Fruit fly (Drosophila melanogaster) whole organism, embryonic: ENCODE measurements around the gene Dhdds.

Experiments
- CG10147 ChIP-seq: fragments of 200-800 bp; sonication (Bioruptor generic); optimal IDR thresholded peaks from 2 replicates; lab custom pipeline; 2019; ENCODE audit warnings: missing biosample characterization, mild to moderate bottlenecking, missing genetic modification characterization, moderate library complexity
- CG10565 ChIP-seq: fragments of 200-800 bp; sonication (Bioruptor generic); optimal IDR thresholded peaks from 3 replicates; lab custom pipeline; 2016; ENCODE audit warnings: missing biosample characterization, mild to moderate bottlenecking, missing genetic modification characterization
- CG10959 ChIP-seq: fragments of 200-800 bp; sonication (Bioruptor generic); IDR thresholded peaks from 2 replicates; pipeline ENCODE4 v1.3.6; 2022; ENCODE audit warnings: missing biosample characterization, missing genetic modification characterization
- CG11085 ChIP-seq: fragments of 200-800 bp; sonication (Bioruptor generic); IDR thresholded peaks from 2 replicates; pipeline ENCODE4 v1.3.6; 2022; ENCODE audit warnings: missing biosample characterization, missing genetic modification characterization
- CG11504 ChIP-seq: fragments of 200-800 bp; sonication (Bioruptor generic); optimal IDR thresholded peaks from 3 replicates; lab custom pipeline; 2019; ENCODE audit warnings: missing biosample characterization, mild to moderate bottlenecking, missing genetic modification characterization, moderate library complexity
- CG11723 ChIP-seq: fragments of 200-800 bp; sonication (Bioruptor generic); optimal IDR thresholded peaks from 2 replicates; lab custom pipeline; 2017; ENCODE audit warnings: missing biosample characterization, mild to moderate bottlenecking, missing genetic modification characterization
- CG12236 ChIP-seq: fragments of 200-800 bp; sonication (Bioruptor generic); optimal IDR thresholded peaks from 2 replicates; lab custom pipeline; 2016; ENCODE audit warnings: missing biosample characterization, missing genetic modification characterization
- CG15479 ChIP-seq: fragments of 200-800 bp; sonication (Bioruptor generic); optimal IDR thresholded peaks from 3 replicates; lab custom pipeline; 2019; ENCODE audit warnings: missing biosample characterization, mild to moderate bottlenecking, missing genetic modification characterization, moderate library complexity
- CG15514 ChIP-seq: fragments of 200-800 bp; sonication (Bioruptor generic); optimal IDR thresholded peaks from 3 replicates; lab custom pipeline; 2017; ENCODE audit warnings: missing biosample characterization, missing genetic modification characterization, mild to moderate bottlenecking, moderate library complexity, missing genetic modification reagents
- CG18599 ChIP-seq: fragments of 200-800 bp; sonication (Bioruptor generic); optimal IDR thresholded peaks from 3 replicates; lab custom pipeline; 2017; ENCODE audit warnings: missing biosample characterization, missing genetic modification characterization, mild to moderate bottlenecking, moderate library complexity, missing genetic modification reagents
- CG2120 ChIP-seq: fragments of 200-800 bp; sonication (Bioruptor generic); optimal IDR thresholded peaks from 3 replicates; lab custom pipeline; 2016; ENCODE audit warnings: missing biosample characterization, missing genetic modification characterization
- CG31224 ChIP-seq: fragments of 200-800 bp; sonication (Bioruptor generic); IDR thresholded peaks from 2 replicates; pipeline ENCODE4 v1.3.6; 2022; ENCODE audit warnings: missing biosample characterization, missing genetic modification characterization
- CG4360 ChIP-seq: fragments of 200-800 bp; sonication (Bioruptor generic); IDR thresholded peaks from 2 replicates; pipeline ENCODE4 v1.3.6; 2022; ENCODE audit warnings: missing biosample characterization, missing genetic modification characterization
- CG4424 ChIP-seq: fragments of 200-800 bp; sonication (Bioruptor generic); optimal IDR thresholded peaks from 3 replicates; lab custom pipeline; 2016; ENCODE audit warnings: missing biosample characterization, missing genetic modification characterization
- CG7839 ChIP-seq: fragments of 200-800 bp; sonication (Bioruptor generic); optimal IDR thresholded peaks from 3 replicates; lab custom pipeline; 2018; ENCODE audit warnings: missing biosample characterization, mild to moderate bottlenecking, missing genetic modification characterization, moderate library complexity
- CG7987 ChIP-seq: fragments of 200-800 bp; sonication (Bioruptor generic); optimal IDR thresholded peaks from 2 replicates; lab custom pipeline; 2018; ENCODE audit warnings: missing biosample characterization, mild to moderate bottlenecking, missing genetic modification characterization, moderate library complexity
- CG8359 ChIP-seq: fragments of 200-800 bp; sonication (Bioruptor generic); optimal IDR thresholded peaks from 2 replicates; lab custom pipeline; 2017; ENCODE audit warnings: missing biosample characterization, mild to moderate bottlenecking, missing genetic modification characterization, borderline replicate concordance
- CoRest ChIP-seq: fragments of 200-800 bp; sonication (Bioruptor generic); optimal IDR thresholded peaks from 3 replicates; lab custom pipeline; 2018; ENCODE audit warnings: missing biosample characterization, mild to moderate bottlenecking, missing genetic modification characterization, moderate library complexity
- E2f2 ChIP-seq: fragments of 200-800 bp; sonication (Bioruptor generic); IDR thresholded peaks from 2 replicates; pipeline ENCODE4 v1.3.6; 2022; ENCODE audit warnings: missing biosample characterization, missing genetic modification characterization
- Fer3 ChIP-seq: fragments of 200-800 bp; sonication (Bioruptor generic); optimal IDR thresholded peaks from 2 replicates; lab custom pipeline; 2018; ENCODE audit warnings: missing biosample characterization, mild to moderate bottlenecking, missing genetic modification characterization, moderate library complexity
- Gug ChIP-seq: fragments of 200-800 bp; sonication (Bioruptor generic); IDR thresholded peaks from 4 replicates; pipeline ENCODE4 v1.3.6; 2022; ENCODE audit warnings: missing biosample characterization, missing genetic modification characterization
- HLHmδ ChIP-seq: fragments of 200-800 bp; sonication (Bioruptor generic); optimal IDR thresholded peaks from 2 replicates; lab custom pipeline; 2018; ENCODE audit warnings: missing biosample characterization, mild to moderate bottlenecking, missing genetic modification characterization, moderate library complexity
- Hr39 ChIP-seq: fragments of >200 bp; optimal IDR thresholded peaks from 2 replicates; lab custom pipeline; 2017
- Hr78 ChIP-seq, 2 experiments: fragments of 200-800 bp in 1 of 2; fragments of >200 bp in 1 of 2; sonication (Bioruptor generic) in 1 of 2; optimal IDR thresholded peaks; 2 replicates each; lab custom pipeline; 2017 to 2019; ENCODE audit warnings: missing biosample characterization in 2 of 2, missing genetic modification characterization in 2 of 2, mild to moderate bottlenecking in 1 of 2, moderate library complexity in 1 of 2
- Myb ChIP-seq: fragments of 200-800 bp; sonication (Bioruptor generic); optimal IDR thresholded peaks from 2 replicates; lab custom pipeline; 2016; ENCODE audit warnings: missing biosample characterization, missing genetic modification characterization
- Neu2 ChIP-seq: fragments of 200-800 bp; sonication (Bioruptor generic); optimal IDR thresholded peaks from 3 replicates; lab custom pipeline; 2016; ENCODE audit warnings: missing biosample characterization, missing genetic modification characterization, borderline replicate concordance
- TFAM ChIP-seq: fragments of 200-800 bp; sonication (Bioruptor generic); optimal IDR thresholded peaks from 2 replicates; lab custom pipeline; 2017; ENCODE audit warnings: missing biosample characterization, missing genetic modification characterization, inconsistent platforms
- Tbp ChIP-seq: fragments of >200 bp; optimal IDR thresholded peaks from 2 replicates; lab custom pipeline; 2018; ENCODE audit warnings: missing biosample characterization, missing genetic modification characterization
- Trl ChIP-seq, 3 experiments: fragments of >200 bp in 2 of 3; fragments of 200-800 bp in 1 of 3; sonication (Bioruptor generic) in 1 of 3; optimal IDR thresholded peaks; 2 replicates in 1 of 3; 3 replicates in 2 of 3; lab custom pipeline; 2016 to 2017; ENCODE audit warnings: missing biosample characterization in 1 of 3, missing genetic modification characterization in 1 of 3
- ato ChIP-seq: fragments of 200-800 bp; sonication (Bioruptor generic); IDR thresholded peaks from 2 replicates; pipeline ENCODE4 v1.3.6; 2022; ENCODE audit warnings: missing biosample characterization, missing genetic modification characterization; ENCODE audit not compliant: partially characterized antibody
- bowl ChIP-seq: fragments of 200-800 bp; sonication (Bioruptor generic); IDR thresholded peaks from 2 replicates; pipeline ENCODE4 v1.3.6; 2022; ENCODE audit warnings: missing biosample characterization, missing genetic modification characterization
- cg ChIP-seq: fragments of 200-800 bp; sonication (Bioruptor generic); optimal IDR thresholded peaks from 3 replicates; lab custom pipeline; 2019; ENCODE audit warnings: missing biosample characterization, mild to moderate bottlenecking, missing genetic modification characterization, moderate library complexity
- chinmo ChIP-seq: fragments of 200-800 bp; sonication (Bioruptor generic); IDR thresholded peaks from 4 replicates; pipeline ENCODE4 v1.3.6; 2022; ENCODE audit warnings: missing biosample characterization, missing genetic modification characterization; ENCODE audit not compliant: partially characterized antibody
- crp ChIP-seq, 2 experiments: fragments of 200-800 bp; sonication (Bioruptor generic); optimal IDR thresholded peaks; 2 replicates in 1 of 2; 3 replicates in 1 of 2; lab custom pipeline; 2017; ENCODE audit warnings: missing biosample characterization in 2 of 2, missing genetic modification characterization in 2 of 2, mild to moderate bottlenecking in 1 of 2, moderate library complexity in 1 of 2
- gem ChIP-seq: fragments of 200-800 bp; sonication (Bioruptor generic); optimal IDR thresholded peaks from 2 replicates; lab custom pipeline; 2019; ENCODE audit warnings: missing biosample characterization, mild to moderate bottlenecking, missing genetic modification characterization, moderate library complexity
- grau ChIP-seq: fragments of 200-800 bp; optimal IDR thresholded peaks from 3 replicates; lab custom pipeline; 2019; ENCODE audit warnings: missing biosample characterization, mild to moderate bottlenecking, missing genetic modification characterization, moderate library complexity
- grn ChIP-seq: fragments of 200-800 bp; sonication (Bioruptor generic); optimal IDR thresholded peaks from 3 replicates; lab custom pipeline; 2017; ENCODE audit warnings: missing biosample characterization, missing genetic modification characterization
- kni ChIP-seq: fragments of 200-800 bp; sonication (Bioruptor generic); optimal IDR thresholded peaks from 3 replicates; lab custom pipeline; 2017; ENCODE audit warnings: mild to moderate bottlenecking, missing biosample characterization, missing genetic modification reagents, missing genetic modification characterization
- knrl ChIP-seq: fragments of 200-800 bp; sonication (Bioruptor generic); IDR thresholded peaks from 3 replicates; pipeline ENCODE4 v1.3.6; 2022; ENCODE audit warnings: missing biosample characterization, missing genetic modification characterization; ENCODE audit not compliant: partially characterized antibody
- lilli ChIP-seq: fragments of 200-800 bp; sonication (Bioruptor generic); optimal IDR thresholded peaks from 3 replicates; lab custom pipeline; 2016; ENCODE audit warnings: missing biosample characterization, missing genetic modification characterization
- lola ChIP-seq, 3 experiments: fragments of >200 bp in 2 of 3; fragments of 200-800 bp in 1 of 3; sonication (Bioruptor generic) in 1 of 3; optimal IDR thresholded peaks; 2 replicates each; lab custom pipeline; 2017 to 2019; ENCODE audit warnings: missing biosample characterization in 3 of 3, missing genetic modification characterization in 3 of 3, mild to moderate bottlenecking in 1 of 3, moderate library complexity in 1 of 3
- nmo ChIP-seq: fragments of 200-800 bp; sonication (Bioruptor generic); optimal IDR thresholded peaks from 2 replicates; lab custom pipeline; 2018; ENCODE audit warnings: missing biosample characterization, mild to moderate bottlenecking, missing genetic modification characterization, moderate library complexity
- nom ChIP-seq: fragments of 200-800 bp; sonication (Bioruptor generic); optimal IDR thresholded peaks from 2 replicates; lab custom pipeline; 2017; ENCODE audit warnings: missing biosample characterization, missing genetic modification characterization, mild to moderate bottlenecking, moderate library complexity, missing genetic modification reagents
- schlank ChIP-seq: fragments of 200-800 bp; sonication (Bioruptor generic); optimal IDR thresholded peaks from 2 replicates; lab custom pipeline; 2018; ENCODE audit warnings: missing biosample characterization, mild to moderate bottlenecking, missing genetic modification characterization
- sens ChIP-seq: fragments of 200-800 bp; sonication (Bioruptor generic); peaks from one replicate; lab custom pipeline; 2016; ENCODE audit warnings: missing biosample characterization, missing genetic modification characterization
- slbo ChIP-seq: fragments of 200-800 bp; sonication (Bioruptor generic); IDR thresholded peaks from 2 replicates; pipeline ENCODE4 v1.3.6; 2022; ENCODE audit warnings: missing biosample characterization, missing genetic modification characterization
- slp2 ChIP-seq: fragments of 200-800 bp; sonication (Bioruptor generic); optimal IDR thresholded peaks from 2 replicates; lab custom pipeline; 2016; ENCODE audit warnings: missing biosample characterization, missing genetic modification characterization
- zf30C ChIP-seq: fragments of 200-800 bp; sonication (Bioruptor generic); optimal IDR thresholded peaks from 3 replicates; lab custom pipeline; 2018; ENCODE audit warnings: missing biosample characterization, mild to moderate bottlenecking, missing genetic modification characterization

The Dhdds gene

dm6 chrX:7969188-7969829 is 36.2 kb upstream of the Dhdds start (continued):
- TF ChIP-seq knrl (peak; percentile 23; the same call in 1 of the 3 replicates), grn (GFP tag; lab: Kevin White, UChicago) (peak; percentile 38), CG12236 (GFP tag; lab: Kevin White, UChicago) (no peak), Neu2 (GFP tag; lab: Kevin White, UChicago) (no peak), TFAM (GFP tag; lab: Kevin White, UChicago) (no peak), CG11085 (GFP tag; lab: Robert Waterston, UW) (no peak), CG10565 (no peak), Trl (optimal IDR thresholded peaks at IDR 0.05; lab: Kevin White, UChicago) (peak; percentile 36 to 42), Trl (GFP tag; optimal IDR thresholded peaks at IDR 0.05; lab: Kevin White, UChicago) (no peak), slp2 (no peak), lilli (peak; percentile 10), CG4360 (peak; percentile 80), ato (GFP tag; lab: Robert Waterston, UW) (peak; percentile 14; the same call in 1 of the 2 replicates), CG8359 (no peak), Myb (GFP tag; lab: Kevin White, UChicago) (peak; percentile 57), CG2120 (peak; percentile 14), sens (peak; percentile 48), bowl (GFP tag; lab: Robert Waterston, UW) (no peak), CG11723 (GFP tag; lab: Kevin White, UChicago) (no peak), schlank (tag; lab: Kevin White, UChicago) (no peak), HLHmδ (GFP tag; lab: Kevin White, UChicago) (peak; percentile 32), CG10147 (peak; percentile 20), grau (peak; percentile 26), Hr78 (GFP tag; optimal IDR thresholded peaks at IDR 0.05; lab: Kevin White, UChicago) (no peak), CG7987 (GFP tag; lab: Kevin White, UChicago) (no peak), cg (GFP tag; lab: Kevin White, UChicago) (no peak), gem (tag; lab: Kevin White, UChicago) (peak; percentile 1), CG18599 (GFP tag; lab: Kevin White, UChicago) (peak; percentile 18), CG15479 (GFP tag; lab: Kevin White, UChicago) (peak; percentile 76), CG4424 (peak; percentile 16), kni (GFP tag; lab: Kevin White, UChicago) (peak; percentile 54), CG11504 (tag; lab: Kevin White, UChicago) (peak; percentile 22), lola (GFP tag; optimal IDR thresholded peaks at IDR 0.05; lab: Kevin White, UChicago) (no peak), CG10959 (GFP tag; lab: Robert Waterston, UW) (no peak), slbo (no peak), Fer3 (tag; lab: Kevin White, UChicago) (no peak), nom (GFP tag; lab: Kevin White, UChicago) (peak; percentile 57), crp (GFP tag; optimal IDR thresholded peaks at IDR 0.05; lab: Kevin White, UChicago) (peak in 1 of 2 experiments; percentile 24), chinmo (peak; percentile 62; the same call in 2 of the 4 replicates), CG15514 (GFP tag; lab: Kevin White, UChicago) (peak; percentile 40), Hr39 (lab: Kevin White, UChicago) (no peak), CoRest (tag; lab: Kevin White, UChicago) (peak; percentile 36), nmo (GFP tag; lab: Kevin White, UChicago) (peak; percentile 44), CG7839 (tag; lab: Kevin White, UChicago) (peak; percentile 0), Gug (GFP tag; lab: Robert Waterston, UW) (no peak), E2f2 (GFP tag; lab: Robert Waterston, UW) (peak; percentile 64; the same call in 1 of the 2 replicates), CG31224 (GFP tag; lab: Robert Waterston, UW) (no peak), Tbp (GFP tag; lab: Kevin White, UChicago) (peak; percentile 88), zf30C (no peak)
